Fruit fly (Drosophila melanogaster): ENCODE results near the gene hoe2.

Gene hoe2

dm6 chr2L:4886645-4887044 lies 49.6 kb downstream of the hoe2 start:
- TF ChIP-seq bab1 (GFP tag; optimal IDR thresholded peaks at IDR 0.05), result no peak
- no peak for TF ChIP-seq cnc (optimal IDR thresholded peaks at IDR 0.05)

dm6 chr2L:4886132-4886531 lies 50.1 kb downstream of the hoe2 start:
- TF ChIP-seq kay (GFP tag; ENCODE audit: borderline replicate concordance), result no peak
- no peak for TF ChIP-seq CG7101 (tag; optimal IDR thresholded peaks at IDR 0.05)
- TF ChIP-seq CG5204 (GFP tag; optimal IDR thresholded peaks at IDR 0.05), result no peak
- TF ChIP-seq CG11617 (GFP tag; optimal IDR thresholded peaks at IDR 0.05), result no peak
- no peak for TF ChIP-seq CG7045 (GFP tag; optimal IDR thresholded peaks at IDR 0.05)
- TF ChIP-seq bab1 (GFP tag; optimal IDR thresholded peaks at IDR 0.05), result no peak
- TF ChIP-seq tj (GFP tag; optimal IDR thresholded peaks at IDR 0.05), result no peak
- TF ChIP-seq toe (GFP tag; optimal IDR thresholded peaks at IDR 0.05), result no peak
- TF ChIP-seq CG12768 (GFP tag; optimal IDR thresholded peaks at IDR 0.05), result no peak
- no peak for TF ChIP-seq Hr96 (GFP tag; optimal IDR thresholded peaks at IDR 0.05)
- no peak for TF ChIP-seq cnc (optimal IDR thresholded peaks at IDR 0.05)
- TF ChIP-seq CG1620 (GFP tag; optimal IDR thresholded peaks at IDR 0.05), result no peak
- no peak for TF ChIP-seq pad (GFP tag; optimal IDR thresholded peaks at IDR 0.05)
- TF ChIP-seq cic (GFP tag; optimal IDR thresholded peaks at IDR 0.05), result no peak
- TF ChIP-seq Clk (GFP tag; optimal IDR thresholded peaks at IDR 0.05), result no peak
- TF ChIP-seq CG33017 (tag; optimal IDR thresholded peaks at IDR 0.05), result no peak
- TF ChIP-seq Crg-1 (GFP tag; optimal IDR thresholded peaks at IDR 0.05), result no peak
